Worm (Caenorhabditis elegans): ENCODE results near the gene twk-39.

Gene twk-39

DNA sequence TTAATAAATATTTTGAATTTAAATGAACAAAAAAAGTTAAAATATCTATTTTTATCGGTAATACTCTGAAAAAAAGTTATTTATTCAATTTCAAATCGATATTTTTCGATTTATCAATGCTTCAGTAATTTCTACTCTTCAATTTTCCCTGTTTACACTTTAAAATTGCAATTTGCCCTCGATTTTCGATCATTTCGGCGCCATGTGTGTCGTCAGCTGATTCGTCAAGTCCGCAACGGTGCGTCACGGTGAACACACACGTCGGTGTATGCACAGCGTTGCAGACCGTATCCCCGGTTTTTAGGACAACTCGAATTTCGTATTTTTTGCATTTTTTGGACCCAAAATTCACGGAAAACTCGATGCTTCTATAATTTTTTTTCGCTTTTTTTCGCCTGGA, 27.7 kb downstream of the twk-39 start, which contains the start of gene C18D11.3 (continued):
- TF ChIP-seq nhr-25 (tag; optimal IDR thresholded peaks at IDR 0.05) (peak; percentile 85), ztf-11 (tag; optimal IDR thresholded peaks at IDR 0.05) (no peak), elt-3 (tag; optimal IDR thresholded peaks at IDR 0.05) (no peak), snpc-4 (tag; optimal IDR thresholded peaks at IDR 0.05) (peak; percentile 78), nhr-23 (tag; optimal IDR thresholded peaks at IDR 0.05) (no peak), R02D3.7 (tag; optimal IDR thresholded peaks at IDR 0.05) (no peak), unc-55 (GFP tag; optimal IDR thresholded peaks at IDR 0.05) (peak; percentile 87), nhr-12 (tag; optimal IDR thresholded peaks at IDR 0.05) (no peak), nhr-11 (tag; optimal IDR thresholded peaks at IDR 0.05) (no peak), ztf-1 (GFP tag; conservative IDR thresholded peaks at IDR 0.05) (no peak), blmp-1 (tag; optimal IDR thresholded peaks at IDR 0.05; ENCODE audit: insufficient read depth) (no peak), sem-4 (tag; optimal IDR thresholded peaks at IDR 0.05) (peak; percentile 84), mab-5 (tag; optimal IDR thresholded peaks at IDR 0.05) (no peak), ceh-82 (tag; optimal IDR thresholded peaks at IDR 0.05) (no peak), lin-39 (tag; optimal IDR thresholded peaks at IDR 0.05) (no peak), F13H6.1 (tag; optimal IDR thresholded peaks at IDR 0.05) (peak; percentile 81), ZK546.5 (tag; optimal IDR thresholded peaks at IDR 0.05) (no peak), ceh-16 (tag; optimal IDR thresholded peaks at IDR 0.05) (peak; percentile 38)

ce11 chrIII:11824088-11824487, 28.5 kb downstream of the twk-39 start:
- no peak for TF ChIP-seq nhr-77 (tag; optimal IDR thresholded peaks at IDR 0.05)

DNA sequence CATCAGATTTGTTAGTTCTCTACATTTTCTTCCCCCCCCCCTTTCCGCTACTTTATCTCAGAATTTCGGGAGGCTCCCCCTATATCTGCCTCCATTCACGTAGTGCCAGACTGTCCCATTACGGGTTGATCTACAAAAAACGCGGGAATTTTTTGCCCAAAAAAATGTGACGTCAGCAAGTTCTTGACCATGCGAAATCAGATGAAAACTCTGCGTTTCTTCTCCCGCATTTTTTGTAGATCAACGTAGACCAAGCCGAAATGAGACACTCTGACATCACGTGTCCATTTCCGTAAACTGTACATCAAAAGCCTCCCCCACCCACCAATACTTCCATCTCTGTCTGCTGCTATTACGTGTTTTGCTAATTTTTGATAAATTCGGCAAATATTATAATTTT, 29.0 kb downstream of the twk-39 start:
- no peak for TF ChIP-seq aly-2 (tag; optimal IDR thresholded peaks at IDR 0.05)
- no peak for TF ChIP-seq ZK546.5 (tag; optimal IDR thresholded peaks at IDR 0.05)
- no peak for TF ChIP-seq lin-39 (tag; optimal IDR thresholded peaks at IDR 0.05)
- TF ChIP-seq mbf-1 (tag; optimal IDR thresholded peaks at IDR 0.05), result no peak
- no peak for TF ChIP-seq fos-1 (tag; optimal IDR thresholded peaks at IDR 0.05)
- TF ChIP-seq nhr-77 (tag; optimal IDR thresholded peaks at IDR 0.05), result no peak
- TF ChIP-seq nhr-12 (tag; optimal IDR thresholded peaks at IDR 0.05), result no peak
- no peak for TF ChIP-seq gmeb-1 (tag; optimal IDR thresholded peaks at IDR 0.05)
- no peak for TF ChIP-seq ceh-16 (tag; optimal IDR thresholded peaks at IDR 0.05)
- no peak for TF ChIP-seq blmp-1 (tag; optimal IDR thresholded peaks at IDR 0.05; ENCODE audit: insufficient read depth)
- no peak for TF ChIP-seq peb-1 (tag; optimal IDR thresholded peaks at IDR 0.05)
- no peak for TF ChIP-seq C34F6.9 (tag; optimal IDR thresholded peaks at IDR 0.05)
- no peak for TF ChIP-seq nhr-129 (tag; optimal IDR thresholded peaks at IDR 0.05)
- TF ChIP-seq sem-4 (tag; optimal IDR thresholded peaks at IDR 0.05), result no peak
- TF ChIP-seq sma-9 (GFP tag; optimal IDR thresholded peaks at IDR 0.05), result no peak
- no peak for TF ChIP-seq sma-9 (tag; optimal IDR thresholded peaks at IDR 0.05)
- no peak for TF ChIP-seq mab-5 (tag; optimal IDR thresholded peaks at IDR 0.05)
- TF ChIP-seq snpc-4 (tag; optimal IDR thresholded peaks at IDR 0.05), result no peak
- no peak for TF ChIP-seq zag-1 (tag; optimal IDR thresholded peaks at IDR 0.05)
- TF ChIP-seq crh-2 (tag; optimal IDR thresholded peaks at IDR 0.05), result no peak
- no peak for TF ChIP-seq Y55F3AM.14 (GFP tag; optimal IDR thresholded peaks at IDR 0.05)

DNA sequence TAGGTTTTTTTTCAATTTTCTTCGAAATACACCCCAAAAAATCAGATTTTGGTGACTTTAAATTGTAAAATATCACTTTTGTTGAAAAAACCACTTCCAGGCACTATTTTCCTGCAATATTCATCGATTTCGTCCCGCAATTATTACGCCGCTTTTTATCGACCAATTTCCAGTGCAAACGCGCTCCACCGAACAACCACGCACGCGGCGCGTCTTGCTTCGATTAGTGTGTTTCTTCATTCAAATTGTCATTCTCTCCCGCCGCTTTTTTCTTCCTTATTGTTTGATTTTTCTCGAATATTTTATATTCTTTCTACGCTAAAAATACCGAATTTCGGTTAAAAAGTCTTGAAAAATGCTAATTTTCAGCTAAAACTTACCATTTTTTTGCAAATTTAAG, 30.1 kb downstream of the twk-39 start:
- TF ChIP-seq sma-9 (GFP tag; optimal IDR thresholded peaks at IDR 0.05), result peak; percentile 0
- no peak for TF ChIP-seq sma-9 (tag; optimal IDR thresholded peaks at IDR 0.05)
- TF ChIP-seq gmeb-1 (tag; optimal IDR thresholded peaks at IDR 0.05), result peak; percentile 35
- TF ChIP-seq nhr-129 (tag; optimal IDR thresholded peaks at IDR 0.05), result peak; percentile 43
- TF ChIP-seq crh-2 (tag; optimal IDR thresholded peaks at IDR 0.05), result peak; percentile 74
- TF ChIP-seq nhr-237 (tag; optimal IDR thresholded peaks at IDR 0.05), result no peak
- TF ChIP-seq zag-1 (tag; optimal IDR thresholded peaks at IDR 0.05), result peak; percentile 13
- TF ChIP-seq aly-2 (tag; optimal IDR thresholded peaks at IDR 0.05), result no peak
- TF ChIP-seq sem-4 (tag; optimal IDR thresholded peaks at IDR 0.05), result peak; percentile 84
- TF ChIP-seq mab-5 (tag; optimal IDR thresholded peaks at IDR 0.05), result peak; percentile 22
- TF ChIP-seq R02D3.7 (tag; optimal IDR thresholded peaks at IDR 0.05), result no peak
- peak; percentile 36 to 85 for TF ChIP-seq lsy-2 (tag; optimal IDR thresholded peaks at IDR 0.05)
- TF ChIP-seq F13H6.1 (tag; optimal IDR thresholded peaks at IDR 0.05), result peak; percentile 38
- peak; percentile 87 for TF ChIP-seq C34F6.9 (tag; optimal IDR thresholded peaks at IDR 0.05)
- no peak for TF ChIP-seq ztf-11 (tag; optimal IDR thresholded peaks at IDR 0.05)
- TF ChIP-seq nhr-25 (tag; optimal IDR thresholded peaks at IDR 0.05), result peak; percentile 21
- peak; percentile 49 for TF ChIP-seq lin-11 (tag; optimal IDR thresholded peaks at IDR 0.05)
- peak; percentile 48 for TF ChIP-seq fos-1 (tag; optimal IDR thresholded peaks at IDR 0.05)
- TF ChIP-seq nhr-21 (tag; optimal IDR thresholded peaks at IDR 0.05), result no peak
- TF ChIP-seq Y55F3AM.14 (GFP tag; optimal IDR thresholded peaks at IDR 0.05), result no peak
- peak; percentile 3 for TF ChIP-seq snpc-4 (tag; optimal IDR thresholded peaks at IDR 0.05)
- TF ChIP-seq ama-1 (optimal IDR thresholded peaks at IDR 0.05), result no peak
- peak; percentile 53 for TF ChIP-seq sma-3 (GFP tag; optimal IDR thresholded peaks at IDR 0.05)
- no peak for TF ChIP-seq elt-3 (tag; optimal IDR thresholded peaks at IDR 0.05)
- TF ChIP-seq lin-13 (GFP tag; optimal IDR thresholded peaks at IDR 0.05), result peak; percentile 51
- TF ChIP-seq nhr-23 (tag; optimal IDR thresholded peaks at IDR 0.05), result no peak
- TF ChIP-seq ceh-16 (tag; optimal IDR thresholded peaks at IDR 0.05), result no peak
- no peak for TF ChIP-seq mbf-1 (tag; optimal IDR thresholded peaks at IDR 0.05)
- TF ChIP-seq mdl-1 (tag; optimal IDR thresholded peaks at IDR 0.05), result peak in 1 of 2 experiments; percentile 78
- peak; percentile 85 for TF ChIP-seq unc-55 (GFP tag; optimal IDR thresholded peaks at IDR 0.05)

Data from whole organism, L2 larva.